Fruit fly (Drosophila melanogaster) whole organism, prepupa: ENCODE data around the gene haf.
A peak's percentile ranks its signal among the peaks of the same experiment; 100 is the strongest.

ENCODE experiments used
- CG11902 ChIP-seq: fragments of 200-800 bp; sonication (Bioruptor generic); optimal IDR thresholded peaks from 3 replicates; lab custom pipeline; 2016; ENCODE audit warnings: missing biosample characterization, missing genetic modification characterization
- CG15336 ChIP-seq: fragments of 200-800 bp; sonication (Bioruptor generic); IDR thresholded peaks from 2 replicates; pipeline ENCODE4 v1.3.6; 2022; ENCODE audit warnings: missing biosample characterization, missing genetic modification characterization
- CG31627 ChIP-seq: fragments of 200-800 bp; sonication (Bioruptor generic); optimal IDR thresholded peaks from 3 replicates; lab custom pipeline; 2016; ENCODE audit warnings: missing biosample characterization, missing genetic modification characterization
- CG32006 ChIP-seq: fragments of 200-800 bp; sonication (Bioruptor generic); optimal IDR thresholded peaks from 3 replicates; lab custom pipeline; 2017; ENCODE audit warnings: missing biosample characterization, mild to moderate bottlenecking, missing genetic modification characterization
- CG3919 ChIP-seq: fragments of 200-800 bp; sonication (Bioruptor generic); optimal IDR thresholded peaks from 3 replicates; lab custom pipeline; 2016; ENCODE audit warnings: missing biosample characterization, missing genetic modification characterization
- CG4318 ChIP-seq: fragments of 200-800 bp; sonication (Bioruptor generic); optimal IDR thresholded peaks from 3 replicates; lab custom pipeline; 2017; ENCODE audit warnings: missing biosample characterization, mild to moderate bottlenecking, missing genetic modification characterization
- CG6163 ChIP-seq: fragments of 200-800 bp; sonication (Bioruptor generic); IDR thresholded peaks from 3 replicates; pipeline ENCODE4 v1.3.6; 2022; ENCODE audit warnings: missing biosample characterization, missing genetic modification characterization
- CG6276 ChIP-seq: fragments of 200-800 bp; sonication (Bioruptor generic); optimal IDR thresholded peaks from 2 replicates; lab custom pipeline; 2017; ENCODE audit warnings: missing biosample characterization, mild to moderate bottlenecking, missing genetic modification characterization
- CG6792 ChIP-seq: fragments of 200-800 bp; sonication (Bioruptor generic); optimal IDR thresholded peaks from 3 replicates; lab custom pipeline; 2016; ENCODE audit warnings: missing biosample characterization, missing genetic modification characterization
- CG6808 ChIP-seq: fragments of 200-800 bp; sonication (Bioruptor generic); optimal IDR thresholded peaks from 3 replicates; lab custom pipeline; 2017; ENCODE audit warnings: missing biosample characterization, missing genetic modification characterization, mild to moderate bottlenecking, moderate library complexity, missing genetic modification reagents
- CG6854 ChIP-seq: fragments of 200-800 bp; sonication (Bioruptor generic); optimal IDR thresholded peaks from 2 replicates; lab custom pipeline; 2017; ENCODE audit warnings: missing biosample characterization, mild to moderate bottlenecking, missing genetic modification characterization
- CG7368 ChIP-seq: fragments of 200-800 bp; sonication (Bioruptor generic); optimal IDR thresholded peaks from 3 replicates; lab custom pipeline; 2016; ENCODE audit warnings: missing biosample characterization, missing genetic modification characterization
- CG8319 ChIP-seq: fragments of 200-800 bp; sonication (Bioruptor generic); optimal IDR thresholded peaks from 3 replicates; lab custom pipeline; 2016; ENCODE audit warnings: missing biosample characterization, missing genetic modification characterization
- CG8632 ChIP-seq: fragments of 200-800 bp; sonication (Bioruptor generic); optimal IDR thresholded peaks from 3 replicates; lab custom pipeline; 2016; ENCODE audit warnings: missing biosample characterization, missing genetic modification characterization
- CG9139 ChIP-seq: fragments of 200-800 bp; sonication (Bioruptor generic); optimal IDR thresholded peaks from 3 replicates; lab custom pipeline; 2017; ENCODE audit warnings: missing biosample characterization, mild to moderate bottlenecking, missing genetic modification characterization
- Eip75B ChIP-seq: fragments of 200-800 bp; sonication (Bioruptor generic); optimal IDR thresholded peaks from 3 replicates; lab custom pipeline; 2016; ENCODE audit warnings: missing biosample characterization, missing genetic modification characterization
- Eip93F ChIP-seq: fragments of 200-800 bp; sonication (Bioruptor generic); optimal IDR thresholded peaks from 2 replicates; lab custom pipeline; 2016; ENCODE audit warnings: missing biosample characterization, mild to moderate bottlenecking, missing genetic modification characterization
- Ets21C ChIP-seq: fragments of 200-800 bp; sonication (Bioruptor generic); optimal IDR thresholded peaks from 3 replicates; lab custom pipeline; 2016; ENCODE audit warnings: missing biosample characterization, missing genetic modification characterization
- Gug ChIP-seq: fragments of 200-800 bp; sonication (Bioruptor generic); IDR thresholded peaks from 2 replicates; pipeline ENCODE4 v1.3.6; 2022; ENCODE audit warnings: missing biosample characterization, missing genetic modification characterization
- Hr38 ChIP-seq: sonication (Bioruptor generic); optimal IDR thresholded peaks from 2 replicates; lab custom pipeline; 2016; ENCODE audit warnings: missing biosample characterization, missing genetic modification characterization
- Hr39 ChIP-seq: fragments of 200-800 bp; sonication (Bioruptor generic); optimal IDR thresholded peaks from 2 replicates; lab custom pipeline; 2016; ENCODE audit warnings: missing biosample characterization, missing genetic modification characterization
- Hr4 ChIP-seq: fragments of 200-800 bp; sonication (Bioruptor generic); optimal IDR thresholded peaks from 3 replicates; lab custom pipeline; 2016; ENCODE audit warnings: missing biosample characterization, missing genetic modification characterization
- OdsH ChIP-seq: fragments of 200-800 bp; sonication (Bioruptor generic); optimal IDR thresholded peaks from 3 replicates; lab custom pipeline; 2016; ENCODE audit warnings: missing biosample characterization, missing genetic modification characterization
- Smox ChIP-seq: fragments of 200-800 bp; sonication (Bioruptor generic); optimal IDR thresholded peaks from 3 replicates; lab custom pipeline; 2016; ENCODE audit warnings: missing biosample characterization, missing genetic modification characterization
- Sox14 ChIP-seq: fragments of 200-800 bp; sonication (Bioruptor generic); optimal IDR thresholded peaks from 3 replicates; lab custom pipeline; 2016; ENCODE audit warnings: missing biosample characterization, missing genetic modification characterization
- achi ChIP-seq: fragments of 200-800 bp; sonication (Bioruptor generic); optimal IDR thresholded peaks from 3 replicates; lab custom pipeline; 2016; ENCODE audit warnings: missing biosample characterization, missing genetic modification characterization
- acj6 ChIP-seq: fragments of 200-800 bp; sonication (Bioruptor generic); optimal IDR thresholded peaks from 3 replicates; lab custom pipeline; 2016; ENCODE audit warnings: missing biosample characterization, missing genetic modification characterization
- dac ChIP-seq: fragments of 200-800 bp; sonication (Bioruptor generic); optimal IDR thresholded peaks from 2 replicates; lab custom pipeline; 2017; ENCODE audit warnings: missing biosample characterization, mild to moderate bottlenecking, missing genetic modification characterization
- dsx ChIP-seq: fragments of 200-800 bp; optimal IDR thresholded peaks from 3 replicates; lab custom pipeline; 2019; ENCODE audit warnings: missing biosample characterization, mild to moderate bottlenecking, missing genetic modification characterization, moderate library complexity; ENCODE audit not compliant: poor library complexity, severe bottlenecking
- eg ChIP-seq: fragments of 200-800 bp; sonication (Bioruptor generic); IDR thresholded peaks from 3 replicates; pipeline ENCODE4 v1.3.6; 2022; ENCODE audit warnings: missing biosample characterization, missing genetic modification characterization
- esn ChIP-seq: fragments of 200-800 bp; sonication (Bioruptor generic); optimal IDR thresholded peaks from 2 replicates; lab custom pipeline; 2016; ENCODE audit warnings: missing biosample characterization, mild to moderate bottlenecking, missing genetic modification characterization, moderate library complexity
- fd59A ChIP-seq: fragments of 200-800 bp; sonication (Bioruptor generic); optimal IDR thresholded peaks from 2 replicates; lab custom pipeline; 2017; ENCODE audit warnings: missing biosample characterization, mild to moderate bottlenecking, missing genetic modification characterization, missing genetic modification reagents
- fkh ChIP-seq: fragments of 200-800 bp; sonication (Bioruptor generic); optimal IDR thresholded peaks from 3 replicates; lab custom pipeline; 2017; ENCODE audit warnings: missing biosample characterization, mild to moderate bottlenecking, missing genetic modification characterization, moderate library complexity
- lz ChIP-seq: fragments of 200-800 bp; sonication (Bioruptor generic); optimal IDR thresholded peaks from 3 replicates; lab custom pipeline; 2016; ENCODE audit warnings: missing biosample characterization, missing genetic modification characterization
- pdm3 ChIP-seq: fragments of 200-800 bp; sonication (Bioruptor generic); optimal IDR thresholded peaks from 3 replicates; lab custom pipeline; 2016; ENCODE audit warnings: missing biosample characterization, missing genetic modification characterization
- spab ChIP-seq: fragments of 200-800 bp; sonication (Bioruptor generic); optimal IDR thresholded peaks from 2 replicates; lab custom pipeline; 2017; ENCODE audit warnings: missing biosample characterization, mild to moderate bottlenecking, missing genetic modification characterization, missing genetic modification reagents
- ss ChIP-seq, 2 experiments: fragments of 200-800 bp; sonication (Bioruptor generic); optimal IDR thresholded peaks; 2 replicates in 1 of 2; 3 replicates in 1 of 2; lab custom pipeline; 2017 to 2018; ENCODE audit warnings: mild to moderate bottlenecking in 2 of 2, missing biosample characterization in 2 of 2, missing genetic modification characterization in 2 of 2, moderate library complexity in 1 of 2
- svp ChIP-seq: fragments of 200-800 bp; sonication (Bioruptor generic); peaks from one replicate; lab custom pipeline; 2016; ENCODE audit warnings: missing biosample characterization, missing genetic modification characterization
- topi ChIP-seq: fragments of 200-800 bp; sonication (Bioruptor generic); optimal IDR thresholded peaks from 3 replicates; lab custom pipeline; 2016; ENCODE audit warnings: missing biosample characterization, missing genetic modification characterization
- vri ChIP-seq: fragments of 200-800 bp; sonication (Bioruptor generic); optimal IDR thresholded peaks from 3 replicates; lab custom pipeline; 2016; ENCODE audit warnings: missing biosample characterization, mild to moderate bottlenecking, missing genetic modification characterization

Gene haf

dm6 chr2L:1632730-1633172 is 77.8 kb downstream of the haf start (continued):
- TF ChIP-seq vri (GFP tag; lab: Kevin White, UChicago) (peak; percentile 57), lz (GFP tag; lab: Kevin White, UChicago) (peak; percentile 19), Sox14 (GFP tag; lab: Kevin White, UChicago) (peak; percentile 1), CG7368 (GFP tag; lab: Kevin White, UChicago) (no peak), Hr39 (GFP tag; lab: Kevin White, UChicago) (peak; percentile 42), CG11902 (GFP tag; lab: Kevin White, UChicago) (peak; percentile 0), acj6 (GFP tag; lab: Kevin White, UChicago) (peak; percentile 18), CG6792 (GFP tag; lab: Kevin White, UChicago) (no peak), CG32006 (peak; percentile 76), OdsH (peak; percentile 50), CG6808 (GFP tag; lab: Kevin White, UChicago) (no peak), Smox (GFP tag; lab: Kevin White, UChicago) (peak; percentile 8), fkh (peak; percentile 88), eg (GFP tag; lab: Robert Waterston, UW) (peak; percentile 89), CG3919 (GFP tag; lab: Kevin White, UChicago) (peak; percentile 44), svp (GFP tag; lab: Kevin White, UChicago) (peak; percentile 76), dac (GFP tag; lab: Kevin White, UChicago) (no peak), pdm3 (GFP tag; lab: Kevin White, UChicago) (peak; percentile 43), topi (GFP tag; lab: Kevin White, UChicago) (no peak), achi (peak; percentile 39), CG8319 (no peak), fd59A (GFP tag; lab: Kevin White, UChicago) (no peak), CG9139 (no peak), dsx (peak; percentile 76), CG6854 (no peak), CG4318 (GFP tag; lab: Kevin White, UChicago) (peak; percentile 38), spab (GFP tag; lab: Kevin White, UChicago) (no peak), Ets21C (GFP tag; lab: Kevin White, UChicago) (no peak), Hr38 (GFP tag; lab: Kevin White, UChicago) (no peak), CG31627 (GFP tag; lab: Kevin White, UChicago) (peak; percentile 6), Eip93F (GFP tag; lab: Kevin White, UChicago) (no peak), Gug (GFP tag; lab: Robert Waterston, UW) (peak; percentile 70), CG6276 (GFP tag; lab: Kevin White, UChicago) (peak; percentile 44), Hr4 (peak; percentile 51), esn (no peak), ss (GFP tag; optimal IDR thresholded peaks at IDR 0.05; lab: Kevin White, UChicago) (no peak), Eip75B (GFP tag; lab: Kevin White, UChicago) (no peak), CG15336 (peak; percentile 87)

dm6 chr2L:1633397-1633796 is 78.5 kb downstream of the haf start:
- TF ChIP-seq fd59A (GFP tag; lab: Kevin White, UChicago) (no peak), OdsH (no peak), CG7368 (GFP tag; lab: Kevin White, UChicago) (no peak), CG6854 (no peak), CG8632 (no peak), CG6163 (GFP tag; lab: Robert Waterston, UW) (no peak), CG8319 (no peak), acj6 (GFP tag; lab: Kevin White, UChicago) (no peak), CG11902 (GFP tag; lab: Kevin White, UChicago) (no peak), topi (GFP tag; lab: Kevin White, UChicago) (no peak), esn (no peak)
- TF ChIP-seq, all 60 proteins: peak for 0
